Fruit fly (Drosophila melanogaster) whole organism, embryonic: ENCODE results near the gene CG43707.

Source experiments
- CG12155 ChIP-seq: fragments of 200-800 bp; sonication (Bioruptor generic); optimal IDR thresholded peaks from 3 replicates; lab custom pipeline; 2016; ENCODE audit warnings: missing biosample characterization, missing genetic modification characterization
- CG12219 ChIP-seq: fragments of 200-800 bp; sonication (Bioruptor generic); optimal IDR thresholded peaks from 3 replicates; lab custom pipeline; 2018; ENCODE audit warnings: missing biosample characterization, mild to moderate bottlenecking, missing genetic modification characterization
- CG12744 ChIP-seq: fragments of 200-800 bp; sonication (Bioruptor generic); optimal IDR thresholded peaks from 2 replicates; lab custom pipeline; 2016; ENCODE audit warnings: missing biosample characterization, missing genetic modification characterization
- CG14014 ChIP-seq: fragments of 200-800 bp; sonication (Bioruptor generic); IDR thresholded peaks from 2 replicates; pipeline ENCODE4 v1.3.6; 2022; ENCODE audit warnings: missing biosample characterization, missing genetic modification characterization
- CG17328 ChIP-seq: fragments of 200-800 bp; sonication (Bioruptor generic); IDR thresholded peaks from 2 replicates; pipeline ENCODE4 v1.3.6; 2022; ENCODE audit warnings: missing biosample characterization, missing genetic modification characterization
- CG2889 ChIP-seq: fragments of 200-800 bp; sonication (Bioruptor generic); IDR thresholded peaks from 3 replicates; pipeline ENCODE4 v1.3.6; 2022; ENCODE audit warnings: missing biosample characterization, missing genetic modification characterization
- CG31365 ChIP-seq: fragments of 200-800 bp; sonication (Bioruptor generic); optimal IDR thresholded peaks from 2 replicates; lab custom pipeline; 2018; ENCODE audit warnings: missing biosample characterization, mild to moderate bottlenecking, missing genetic modification characterization
- CG33213 ChIP-seq: fragments of 200-800 bp; sonication (Bioruptor generic); optimal IDR thresholded peaks from 3 replicates; lab custom pipeline; 2016; ENCODE audit warnings: missing biosample characterization, missing genetic modification characterization
- CG6254 ChIP-seq: fragments of 200-800 bp; sonication (Bioruptor generic); optimal IDR thresholded peaks from 3 replicates; lab custom pipeline; 2017; ENCODE audit warnings: mild to moderate bottlenecking, missing biosample characterization, missing genetic modification reagents, missing genetic modification characterization
- CG7271 ChIP-seq: fragments of 200-800 bp; sonication (Bioruptor generic); optimal IDR thresholded peaks from 2 replicates; lab custom pipeline; 2018; ENCODE audit warnings: missing biosample characterization, mild to moderate bottlenecking, missing genetic modification characterization, moderate library complexity
- CG7556 ChIP-seq: fragments of 200-800 bp; sonication (Bioruptor generic); optimal IDR thresholded peaks from 2 replicates; lab custom pipeline; 2017; ENCODE audit warnings: missing biosample characterization, mild to moderate bottlenecking, missing genetic modification characterization
- CG7928 ChIP-seq: fragments of 200-800 bp; sonication (Bioruptor generic); optimal IDR thresholded peaks from 2 replicates; lab custom pipeline; 2017; ENCODE audit warnings: missing biosample characterization, mild to moderate bottlenecking, missing genetic modification characterization
- CG9727 ChIP-seq: fragments of 200-800 bp; sonication (Bioruptor generic); optimal IDR thresholded peaks from 3 replicates; lab custom pipeline; 2017; ENCODE audit warnings: missing biosample characterization, mild to moderate bottlenecking, missing genetic modification characterization
- CG9932 ChIP-seq: fragments of 200-800 bp; sonication (Bioruptor generic); IDR thresholded peaks from 2 replicates; pipeline ENCODE4 v1.3.6; 2022; ENCODE audit warnings: missing biosample characterization, missing genetic modification characterization
- Chrac-16 ChIP-seq: fragments of 200-800 bp; sonication (Bioruptor generic); optimal IDR thresholded peaks from 3 replicates; lab custom pipeline; 2016; ENCODE audit warnings: missing biosample characterization, missing genetic modification characterization
- D ChIP-seq, 2 experiments: fragments of 200-800 bp in 1 of 2; fragments of >200 bp in 1 of 2; sonication (Bioruptor generic) in 1 of 2; optimal IDR thresholded peaks; 2 replicates in 1 of 2; 3 replicates in 1 of 2; lab custom pipeline; 2017; ENCODE audit warnings: mild to moderate bottlenecking in 1 of 2, missing biosample characterization in 1 of 2, missing genetic modification characterization in 1 of 2, missing genetic modification reagents in 1 of 2
- ERR ChIP-seq: fragments of 200-800 bp; sonication (Bioruptor generic); optimal IDR thresholded peaks from 2 replicates; lab custom pipeline; 2016; ENCODE audit warnings: missing biosample characterization, missing genetic modification characterization
- Ets65A ChIP-seq: fragments of 200-800 bp; sonication (Bioruptor generic); peaks from one replicate; lab custom pipeline; 2016; ENCODE audit warnings: missing biosample characterization, missing genetic modification characterization
- H2.0 ChIP-seq: fragments of 200-800 bp; sonication (Bioruptor generic); IDR thresholded peaks from 2 replicates; pipeline ENCODE4 v1.3.6; 2022; ENCODE audit warnings: missing biosample characterization, missing genetic modification characterization
- Med ChIP-seq: fragments of 200-800 bp; sonication (Bioruptor generic); peaks from one replicate; lab custom pipeline; 2016; ENCODE audit warnings: missing biosample characterization, missing genetic modification characterization, mild to moderate bottlenecking, inconsistent platforms, moderate library complexity
- NC2β ChIP-seq: fragments of 200-800 bp; sonication (Bioruptor generic); optimal IDR thresholded peaks from 2 replicates; lab custom pipeline; 2016; ENCODE audit warnings: missing biosample characterization, missing genetic modification characterization
- Optix ChIP-seq: fragments of 200-800 bp; sonication (Bioruptor generic); IDR thresholded peaks from 3 replicates; pipeline ENCODE4 v1.3.6; 2022; ENCODE audit warnings: missing biosample characterization, missing genetic modification characterization
- Pdp1 ChIP-seq, 2 experiments: fragments of 200-800 bp; sonication (Bioruptor generic); optimal IDR thresholded peaks; 3 replicates each; lab custom pipeline; 2016; ENCODE audit warnings: missing biosample characterization in 2 of 2, missing genetic modification characterization in 2 of 2, mild to moderate bottlenecking in 1 of 2, moderate library complexity in 1 of 2
- Usf ChIP-seq: fragments of 200-800 bp; sonication (Bioruptor generic); optimal IDR thresholded peaks from 2 replicates; lab custom pipeline; 2017; ENCODE audit warnings: missing genotype, missing biosample characterization, missing genetic modification characterization
- ab ChIP-seq: fragments of 200-800 bp; sonication (Bioruptor generic); optimal IDR thresholded peaks from 2 replicates; lab custom pipeline; 2016; ENCODE audit warnings: missing biosample characterization, missing genetic modification characterization
- bbx ChIP-seq: fragments of 200-800 bp; sonication (Bioruptor generic); IDR thresholded peaks from 2 replicates; pipeline ENCODE4 v1.3.6; 2022; ENCODE audit warnings: missing biosample characterization, missing genetic modification characterization; ENCODE audit not compliant: partially characterized antibody
- bowl ChIP-seq: fragments of 200-800 bp; sonication (Bioruptor generic); IDR thresholded peaks from 2 replicates; pipeline ENCODE4 v1.3.6; 2022; ENCODE audit warnings: missing biosample characterization, missing genetic modification characterization
- cad ChIP-seq: fragments of >200 bp; optimal IDR thresholded peaks from 2 replicates; lab custom pipeline; 2017; ENCODE audit warnings: missing biosample characterization, missing genetic modification characterization
- cas ChIP-seq: fragments of 200-800 bp; sonication (Bioruptor generic); IDR thresholded peaks from 2 replicates; pipeline ENCODE4 v1.3.6; 2022; ENCODE audit warnings: missing biosample characterization, missing genetic modification characterization
- caup ChIP-seq: fragments of 200-800 bp; sonication (Bioruptor generic); optimal IDR thresholded peaks from 3 replicates; lab custom pipeline; 2017; ENCODE audit warnings: missing biosample characterization, mild to moderate bottlenecking, missing genetic modification characterization, moderate library complexity; ENCODE audit not compliant: severe bottlenecking
- cg ChIP-seq: fragments of 200-800 bp; sonication (Bioruptor generic); optimal IDR thresholded peaks from 3 replicates; lab custom pipeline; 2019; ENCODE audit warnings: missing biosample characterization, mild to moderate bottlenecking, missing genetic modification characterization, moderate library complexity
- chif ChIP-seq, 2 experiments: fragments of 200-800 bp; sonication (Bioruptor generic); optimal IDR thresholded peaks; 3 replicates each; lab custom pipeline; 2016; ENCODE audit warnings: missing biosample characterization in 2 of 2, missing genetic modification characterization in 2 of 2
- chinmo ChIP-seq: fragments of 200-800 bp; sonication (Bioruptor generic); IDR thresholded peaks from 4 replicates; pipeline ENCODE4 v1.3.6; 2022; ENCODE audit warnings: missing biosample characterization, missing genetic modification characterization; ENCODE audit not compliant: partially characterized antibody
- fd102C ChIP-seq: fragments of 200-800 bp; sonication (Bioruptor generic); optimal IDR thresholded peaks from 2 replicates; lab custom pipeline; 2018; ENCODE audit warnings: missing biosample characterization, mild to moderate bottlenecking, missing genetic modification characterization, moderate library complexity
- ftz-f1 ChIP-seq: fragments of 200-800 bp; sonication (Bioruptor generic); optimal IDR thresholded peaks from 2 replicates; lab custom pipeline; 2016; ENCODE audit warnings: missing biosample characterization, missing genetic modification characterization
- gsb ChIP-seq: fragments of 200-800 bp; sonication (Bioruptor generic); IDR thresholded peaks from 2 replicates; pipeline ENCODE4 v1.3.6; 2022; ENCODE audit warnings: missing biosample characterization, missing genetic modification characterization
- gt ChIP-seq: fragments of 200-800 bp; sonication (Bioruptor generic); IDR thresholded peaks from 2 replicates; pipeline ENCODE4 v1.3.6; 2022; ENCODE audit warnings: missing biosample characterization, missing genetic modification characterization
- h ChIP-seq: fragments of >200 bp; optimal IDR thresholded peaks from 2 replicates; lab custom pipeline; 2017
- knrl ChIP-seq: fragments of 200-800 bp; sonication (Bioruptor generic); IDR thresholded peaks from 3 replicates; pipeline ENCODE4 v1.3.6; 2022; ENCODE audit warnings: missing biosample characterization, missing genetic modification characterization; ENCODE audit not compliant: partially characterized antibody
- p53 ChIP-seq: fragments of 200-800 bp; sonication (Bioruptor generic); optimal IDR thresholded peaks from 2 replicates; lab custom pipeline; 2016; ENCODE audit warnings: missing biosample characterization, missing genetic modification characterization
- pb ChIP-seq: fragments of 200-800 bp; sonication (Bioruptor generic); optimal IDR thresholded peaks from 3 replicates; lab custom pipeline; 2016; ENCODE audit warnings: missing biosample characterization, missing genetic modification characterization
- pfk ChIP-seq: fragments of 200-800 bp; sonication (Bioruptor generic); optimal IDR thresholded peaks from 2 replicates; lab custom pipeline; 2018; ENCODE audit warnings: missing biosample characterization, mild to moderate bottlenecking, missing genetic modification characterization, moderate library complexity
- pnt ChIP-seq: fragments of 200-800 bp; sonication (Bioruptor generic); optimal IDR thresholded peaks from 3 replicates; lab custom pipeline; 2016; ENCODE audit warnings: missing biosample characterization, missing genetic modification characterization
- psq ChIP-seq: fragments of 200-800 bp; sonication (Bioruptor generic); optimal IDR thresholded peaks from 2 replicates; lab custom pipeline; 2017; ENCODE audit warnings: missing biosample characterization, missing genetic modification characterization
- repo ChIP-seq: fragments of 200-800 bp; sonication (Bioruptor generic); optimal IDR thresholded peaks from 2 replicates; lab custom pipeline; 2016; ENCODE audit warnings: missing biosample characterization, missing genetic modification characterization
- zen2 ChIP-seq: fragments of 200-800 bp; sonication (Bioruptor generic); IDR thresholded peaks from 3 replicates; pipeline ENCODE4 v1.3.6; 2022; ENCODE audit warnings: missing biosample characterization, missing genetic modification characterization; ENCODE audit not compliant: partially characterized antibody

CG43707 gene

DNA sequence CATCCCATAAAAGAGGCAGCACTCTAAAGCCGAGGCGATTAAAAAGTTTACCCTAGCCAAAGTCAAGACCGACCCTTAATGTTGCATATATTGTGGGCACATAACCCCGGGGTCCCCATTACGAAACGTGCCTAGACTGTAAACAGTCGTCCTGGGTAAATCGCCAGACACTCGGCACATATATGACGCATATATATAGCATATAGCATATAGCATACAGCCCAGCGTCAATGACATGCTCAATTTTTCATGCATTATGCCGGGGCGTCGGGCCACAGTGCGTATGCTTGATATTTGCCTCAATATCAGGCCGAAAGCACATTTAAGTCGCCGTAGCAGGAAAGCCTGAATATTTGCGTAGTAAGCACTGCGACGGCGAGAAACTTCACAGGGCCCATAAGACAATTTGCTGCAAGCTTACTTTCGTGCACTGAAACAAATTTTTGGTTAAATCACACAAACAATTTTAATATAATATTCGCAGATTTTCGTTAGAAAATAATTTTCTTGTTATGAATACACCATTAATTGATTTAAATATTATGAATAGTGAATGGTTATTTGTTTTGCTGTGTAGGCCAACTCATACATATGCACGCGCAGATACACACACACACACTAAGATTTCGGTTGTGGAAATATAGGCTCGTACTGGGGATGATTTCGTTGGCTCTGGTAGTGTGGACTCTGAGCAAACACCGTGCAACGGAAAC, 2.1 kb upstream of the CG43707 start (continued):
- peak; percentile 39; the same call in 1 of the 2 replicates for TF ChIP-seq CG17328 (GFP tag; lab: Robert Waterston, UW)
- TF ChIP-seq Chrac-16 (GFP tag; lab: Kevin White, UChicago) = no peak
- TF ChIP-seq bowl (GFP tag; lab: Robert Waterston, UW) = no peak; the same call in 1 of the 2 replicates
- no peak for TF ChIP-seq cg (GFP tag; lab: Kevin White, UChicago)
- TF ChIP-seq CG12744 (GFP tag; lab: Kevin White, UChicago) = no peak
- TF ChIP-seq psq (GFP tag; lab: Kevin White, UChicago) = no peak
- TF ChIP-seq CG7271 (tag; lab: Kevin White, UChicago) = no peak
- peak; percentile 38 for TF ChIP-seq caup (GFP tag; lab: Kevin White, UChicago)
- TF ChIP-seq CG14014 (GFP tag; lab: Robert Waterston, UW) = 0 out of 2 replicates have a peak, but pooled peaks have one; percentile 13
- no peak for TF ChIP-seq Optix

dm6 chr2L:3765194-3765593, 8.1 kb downstream of the CG43707 start, which contains the start of gene CG43703:
Gene CG43703, plus strand, starts transcription at chr2L:3765494.
- TF ChIP-seq p53 (GFP tag; lab: Kevin White, UChicago) (no peak), repo (GFP tag; lab: Kevin White, UChicago) (no peak), CG6254 (GFP tag; lab: Kevin White, UChicago) (no peak), cad (GFP tag; lab: Kevin White, UChicago) (no peak), Med (GFP tag; lab: Kevin White, UChicago) (peak; percentile 0), knrl (GFP tag; lab: Robert Waterston, UW) (no peak), Usf (GFP tag; lab: Kevin White, UChicago) (no peak), CG2889 (no peak)

DNA sequence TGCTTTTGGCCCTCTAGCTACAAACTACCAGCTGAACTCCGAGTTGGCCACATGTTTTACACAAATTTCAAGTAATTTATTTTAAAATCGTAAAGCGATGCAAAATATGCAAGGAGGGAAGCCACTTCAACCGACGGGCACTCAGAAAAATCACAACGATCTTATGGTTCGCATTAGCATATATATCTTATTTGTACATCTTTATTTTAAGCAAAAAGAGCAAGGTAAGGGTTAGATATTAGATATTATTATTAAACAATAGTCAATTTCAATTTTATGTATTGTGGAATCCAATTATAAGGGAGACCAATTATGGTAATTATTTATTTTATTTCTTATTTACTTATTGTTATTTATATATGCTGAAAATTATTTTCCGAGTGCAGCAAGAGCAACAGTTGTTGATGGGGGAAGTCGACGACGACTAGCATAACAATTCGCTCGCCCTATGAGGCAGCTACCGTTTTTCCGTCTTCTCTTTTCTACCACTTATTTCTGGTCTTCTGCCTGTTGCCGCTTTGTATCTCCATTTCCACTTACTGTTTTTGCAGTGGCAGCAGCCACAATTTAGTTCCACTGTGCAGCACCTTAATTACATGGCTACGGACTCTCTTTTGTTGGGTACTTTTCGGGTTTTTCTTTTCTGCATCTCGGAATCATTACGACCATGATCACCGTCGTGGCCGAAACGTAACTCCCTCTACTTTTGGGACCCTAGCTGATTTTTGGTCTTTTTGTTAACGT, 12.8 kb downstream of the CG43707 start:
- TF ChIP-seq h (lab: Kevin White, UChicago) (no peak), bbx (GFP tag; lab: Robert Waterston, UW) (no peak), CG7556 (GFP tag; lab: Kevin White, UChicago) (peak; percentile 71), CG7928 (GFP tag; lab: Kevin White, UChicago) (no peak), D (optimal IDR thresholded peaks at IDR 0.05; lab: Kevin White, UChicago) (no peak), D (GFP tag; optimal IDR thresholded peaks at IDR 0.05; lab: Kevin White, UChicago) (peak; percentile 56), Pdp1 (GFP tag; optimal IDR thresholded peaks at IDR 0.05; lab: Kevin White, UChicago) (no peak), CG33213 (GFP tag; lab: Kevin White, UChicago) (no peak), NC2β (GFP tag; lab: Kevin White, UChicago) (no peak), CG12219 (GFP tag; lab: Kevin White, UChicago) (no peak), H2.0 (GFP tag; lab: Robert Waterston, UW) (peak; percentile 37; the same call in 1 of the 2 replicates), gsb (GFP tag; lab: Robert Waterston, UW) (no peak), CG31365 (no peak), fd102C (no peak), ab (GFP tag; lab: Kevin White, UChicago) (no peak), chinmo (GFP tag; lab: Robert Waterston, UW) (no peak), chif (GFP tag; optimal IDR thresholded peaks at IDR 0.05; lab: Kevin White, UChicago) (peak in 1 of 2 experiments; percentile 10), pb (GFP tag; lab: Kevin White, UChicago) (no peak), ftz-f1 (GFP tag; lab: Kevin White, UChicago) (no peak), Ets65A (peak; percentile 33), CG9932 (GFP tag; lab: Robert Waterston, UW) (no peak), ERR (GFP tag; lab: Kevin White, UChicago) (no peak), CG9727 (GFP tag; lab: Kevin White, UChicago) (peak; percentile 63), pnt (no peak), zen2 (GFP tag; lab: Robert Waterston, UW) (no peak), pfk (GFP tag; lab: Kevin White, UChicago) (no peak), gt (no peak), CG12155 (no peak), cas (GFP tag; lab: Robert Waterston, UW) (no peak)
